Worm (Caenorhabditis elegans) whole organism, early embryonic: Measurements from ENCODE around the gene let-60.

Source experiments
- ama-1 ChIP-seq: fragments of 150-350 bp; optimal IDR thresholded peaks from 2 replicates; lab custom pipeline; 2014
- hmbx-1 ChIP-seq: sonication (generic microtip); optimal IDR thresholded peaks from 2 replicates; lab custom pipeline; 2016; ENCODE audit warnings: mild to moderate bottlenecking, missing genetic modification characterization, missing compliant biosample characterization
- pes-1 ChIP-seq: fragments of 200-800 bp; sonication (Bioruptor generic); IDR thresholded peaks from 2 replicates; pipeline ENCODE4 v1.3.6; 2022; ENCODE audit warnings: missing genetic modification reagents, missing genetic modification characterization, missing compliant biosample characterization

DNA sequence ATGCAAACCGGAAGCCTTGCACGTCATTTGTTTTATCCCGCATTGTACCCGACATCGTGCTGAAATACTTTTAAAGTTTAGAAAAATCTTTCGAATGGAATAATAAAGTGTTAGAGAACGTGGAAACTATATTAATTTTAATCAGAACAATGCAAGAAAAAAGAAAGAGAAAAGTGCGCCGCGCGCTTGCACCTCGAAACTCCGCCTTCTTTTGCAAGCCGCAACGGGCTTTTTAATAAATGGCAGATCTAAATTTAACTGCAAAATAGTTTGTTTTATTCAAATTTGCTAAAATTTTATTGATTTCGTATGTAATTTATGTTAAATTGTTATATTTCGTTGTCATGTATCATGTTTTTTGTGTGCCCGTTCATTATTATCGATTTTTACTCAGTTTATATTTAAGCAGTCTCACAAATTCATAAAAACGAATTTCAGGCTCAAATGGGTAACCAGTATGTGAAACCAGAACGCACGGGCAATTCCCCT lies 38.9 kb downstream of the let-60 start, which contains the start of the genes acl-3 and ndub-6:
- TF ChIP-seq pes-1 (no peak), ama-1 (lab: Kevin White, UChicago) (no peak), hmbx-1 (no peak)
